Worm (Caenorhabditis elegans) whole organism, L1 larva: ENCODE results near the gene unc-24.

Experiments used
- C16A3.4 ChIP-seq: fragments of 150-350 bp; optimal IDR thresholded peaks from 2 replicates; lab custom pipeline; 2014; ENCODE audit warnings: missing biosample characterization, missing genetic modification characterization
- C34B4.2 ChIP-seq: sonication (generic microtip); optimal IDR thresholded peaks from 2 replicates; lab custom pipeline; 2017; ENCODE audit warnings: mild to moderate bottlenecking, missing genetic modification characterization, missing compliant biosample characterization
- aha-1 ChIP-seq: fragments of 150-350 bp; optimal IDR thresholded peaks from 2 replicates; lab custom pipeline; 2014; ENCODE audit warnings: missing biosample characterization, missing genetic modification characterization
- ceh-8 ChIP-seq: fragments of 200-800 bp; sonication (Bioruptor generic); optimal IDR thresholded peaks from 2 replicates; lab custom pipeline; 2018; ENCODE audit warnings: mild to moderate bottlenecking, missing genetic modification characterization, moderate library complexity, missing compliant biosample characterization
- ceh-82 ChIP-seq, 3 experiments: fragments of 150-350 bp in 1 of 3; sonication (generic microtip) in 2 of 3; optimal IDR thresholded peaks; 2 replicates each; lab custom pipeline; 2014 to 2017; ENCODE audit warnings: missing biosample characterization in 3 of 3, missing genetic modification characterization in 3 of 3
- ceh-88 ChIP-seq: fragments of 200-800 bp; sonication (Bioruptor generic); IDR thresholded peaks from 2 replicates; pipeline ENCODE4 v1.3.6; 2022; ENCODE audit warnings: missing genetic modification characterization, missing compliant biosample characterization
- ceh-90 ChIP-seq: sonication (generic microtip); optimal IDR thresholded peaks from 2 replicates; lab custom pipeline; 2016; ENCODE audit warnings: missing genetic modification characterization, missing compliant biosample characterization
- ces-1 ChIP-seq: fragments of 150-350 bp; optimal IDR thresholded peaks from 2 replicates; lab custom pipeline; 2014; ENCODE audit warnings: missing biosample characterization, missing genetic modification reagents, missing genetic modification characterization
- efl-1 ChIP-seq, 4 experiments: fragments of 150-350 bp; optimal IDR thresholded peaks in 3 of 4; peaks in 1 of 4; 1 replicate in 1 of 4; 2 replicates in 3 of 4; lab custom pipeline; 2014; ENCODE audit warnings: missing biosample characterization in 2 of 4, missing genetic modification characterization in 2 of 4, missing genetic modification reagents in 2 of 4
- elt-3 ChIP-seq, 6 experiments: fragments of 150-350 bp in 1 of 6; sonication (generic microtip); optimal IDR thresholded peaks; 2 replicates each; lab custom pipeline; 2017 to 2018; ENCODE audit warnings: missing biosample characterization in 6 of 6, missing genetic modification characterization in 6 of 6, inconsistent platforms in 1 of 6
- fkh-10 ChIP-seq: sonication (generic microtip); optimal IDR thresholded peaks from 2 replicates; lab custom pipeline; 2017; ENCODE audit warnings: missing biosample characterization, missing genetic modification reagents, missing genetic modification characterization
- fkh-4 ChIP-seq: sonication (generic microtip); optimal IDR thresholded peaks from 2 replicates; lab custom pipeline; 2016; ENCODE audit warnings: missing compliant biosample characterization, missing genetic modification characterization, borderline replicate concordance
- fkh-8 ChIP-seq: sonication (generic microtip); optimal IDR thresholded peaks from 2 replicates; lab custom pipeline; 2016; ENCODE audit warnings: mild to moderate bottlenecking, missing genetic modification characterization, missing compliant biosample characterization
- fos-1 ChIP-seq: fragments of 150-350 bp; optimal IDR thresholded peaks from 2 replicates; lab custom pipeline; 2014; ENCODE audit warnings: missing biosample characterization, missing genetic modification characterization
- grh-1 ChIP-seq: fragments of 200-800 bp; sonication (Bioruptor generic); IDR thresholded peaks from 2 replicates; pipeline ENCODE4 v1.3.6; 2022; ENCODE audit warnings: missing genetic modification reagents, missing genetic modification characterization, missing compliant biosample characterization
- hlh-17 ChIP-seq: fragments of 200-800 bp; sonication (Bioruptor generic); optimal IDR thresholded peaks from 2 replicates; lab custom pipeline; 2018; ENCODE audit warnings: missing genetic modification characterization, mild to moderate bottlenecking, missing compliant biosample characterization, moderate library complexity, borderline replicate concordance
- hlh-4 ChIP-seq: sonication (generic microtip); optimal IDR thresholded peaks from 2 replicates; lab custom pipeline; 2016; ENCODE audit warnings: mild to moderate bottlenecking, missing genetic modification characterization, missing compliant biosample characterization
- isw-1 ChIP-seq: fragments of 200-800 bp; sonication (Bioruptor generic); IDR thresholded peaks from 2 replicates; pipeline ENCODE4 v1.3.6; 2022; ENCODE audit warnings: missing genetic modification characterization, missing compliant biosample characterization
- jun-1 ChIP-seq: fragments of 150-350 bp; optimal IDR thresholded peaks from 2 replicates; lab custom pipeline; 2014; ENCODE audit warnings: missing biosample characterization, missing genetic modification reagents, missing genetic modification characterization
- lin-13 ChIP-seq: fragments of 150-350 bp; optimal IDR thresholded peaks from 2 replicates; lab custom pipeline; 2014; ENCODE audit warnings: missing biosample characterization, missing genetic modification reagents, missing genetic modification characterization
- lin-14 ChIP-seq: fragments of 200-800 bp; sonication (Bioruptor generic); optimal IDR thresholded peaks from 2 replicates; lab custom pipeline; 2018; ENCODE audit warnings: mild to moderate bottlenecking, missing genetic modification characterization, moderate library complexity, missing compliant biosample characterization
- lin-39 ChIP-seq: fragments of 150-350 bp; optimal IDR thresholded peaks from 2 replicates; lab custom pipeline; 2014; ENCODE audit warnings: missing biosample characterization, missing genetic modification reagents, missing genetic modification characterization
- lir-3 ChIP-seq: sonication (generic microtip); optimal IDR thresholded peaks from 2 replicates; lab custom pipeline; 2016; ENCODE audit warnings: mild to moderate bottlenecking, missing genetic modification characterization, moderate library complexity, missing compliant biosample characterization; ENCODE audit not compliant: poor library complexity
- mab-9 ChIP-seq: fragments of 200-800 bp; sonication (Bioruptor generic); IDR thresholded peaks from 2 replicates; pipeline ENCODE4 v1.3.6; 2022; ENCODE audit warnings: missing genetic modification reagents, missing genetic modification characterization, missing compliant biosample characterization
- mep-1 ChIP-seq: fragments of 150-350 bp; optimal IDR thresholded peaks from 2 replicates; lab custom pipeline; 2014; ENCODE audit warnings: missing biosample characterization, missing genetic modification characterization
- nhr-11 ChIP-seq: fragments of 150-350 bp; optimal IDR thresholded peaks from 2 replicates; lab custom pipeline; 2014; ENCODE audit warnings: missing biosample characterization, missing genetic modification characterization
- nhr-12 ChIP-seq: sonication (generic microtip); optimal IDR thresholded peaks from 2 replicates; lab custom pipeline; 2017; ENCODE audit warnings: missing biosample characterization, missing genetic modification characterization
- nhr-237 ChIP-seq: fragments of 150-350 bp; optimal IDR thresholded peaks from 2 replicates; lab custom pipeline; 2014; ENCODE audit warnings: missing biosample characterization, missing genetic modification characterization
- nhr-28 ChIP-seq: fragments of 150-350 bp; optimal IDR thresholded peaks from 2 replicates; lab custom pipeline; 2014; ENCODE audit warnings: missing biosample characterization, missing genetic modification characterization
- nhr-71 ChIP-seq: sonication (generic microtip); optimal IDR thresholded peaks from 2 replicates; lab custom pipeline; 2016; ENCODE audit warnings: mild to moderate bottlenecking, missing genetic modification characterization, moderate library complexity, missing compliant biosample characterization
- nhr-76 ChIP-seq: sonication (generic microtip); optimal IDR thresholded peaks from 2 replicates; lab custom pipeline; 2017; ENCODE audit warnings: missing biosample characterization, missing genetic modification characterization
- nhr-77 ChIP-seq: fragments of 150-350 bp; optimal IDR thresholded peaks from 2 replicates; lab custom pipeline; 2014; ENCODE audit warnings: missing biosample characterization, missing genetic modification characterization
- nhr-85 ChIP-seq: sonication (generic microtip); peaks from one replicate; lab custom pipeline; 2016; ENCODE audit warnings: missing genetic modification characterization, inconsistent platforms, missing compliant biosample characterization
- pag-3 ChIP-seq: sonication (generic microtip); optimal IDR thresholded peaks from 2 replicates; lab custom pipeline; 2017; ENCODE audit warnings: missing genetic modification characterization, mild to moderate bottlenecking, missing compliant biosample characterization, antibody characterized with exemption, borderline replicate concordance; ENCODE audit not compliant: insufficient read depth
- pax-3 ChIP-seq: fragments of 200-800 bp; sonication (Bioruptor generic); optimal IDR thresholded peaks from 2 replicates; lab custom pipeline; 2018; ENCODE audit warnings: mild to moderate bottlenecking, missing genetic modification characterization, moderate library complexity, missing compliant biosample characterization
- snu-23 ChIP-seq: sonication (generic microtip); optimal IDR thresholded peaks from 2 replicates; lab custom pipeline; 2016; ENCODE audit warnings: missing genetic modification characterization, missing compliant biosample characterization
- sox-4 ChIP-seq: sonication (generic microtip); optimal IDR thresholded peaks from 2 replicates; lab custom pipeline; 2016; ENCODE audit warnings: missing genetic modification characterization, missing compliant biosample characterization
- sptf-1 ChIP-seq: fragments of 150-350 bp; optimal IDR thresholded peaks from 2 replicates; lab custom pipeline; 2014; ENCODE audit warnings: missing biosample characterization, missing genetic modification characterization
- sup-37 ChIP-seq: fragments of 200-800 bp; sonication (Bioruptor generic); optimal IDR thresholded peaks from 2 replicates; lab custom pipeline; 2018; ENCODE audit warnings: mild to moderate bottlenecking, missing genetic modification characterization, missing compliant biosample characterization
- tlp-1 ChIP-seq: fragments of 150-350 bp; optimal IDR thresholded peaks from 2 replicates; lab custom pipeline; 2014; ENCODE audit warnings: missing biosample characterization, missing genetic modification characterization
- unc-30 ChIP-seq: sonication (generic microtip); optimal IDR thresholded peaks from 2 replicates; lab custom pipeline; 2017; ENCODE audit warnings: missing biosample characterization, missing genetic modification characterization
- unc-86 ChIP-seq: sonication (generic microtip); optimal IDR thresholded peaks from 2 replicates; lab custom pipeline; 2016; ENCODE audit warnings: missing genetic modification characterization, missing compliant biosample characterization
- unc-98 ChIP-seq: fragments of 200-800 bp; sonication (Bioruptor generic); IDR thresholded peaks from 2 replicates; pipeline ENCODE4 v1.3.6; 2022; ENCODE audit warnings: missing genetic modification characterization, missing compliant biosample characterization
- ztf-11 ChIP-seq, 2 experiments: sonication (generic microtip); optimal IDR thresholded peaks; 2 replicates each; lab custom pipeline; 2016 to 2017; ENCODE audit warnings: missing genetic modification characterization in 2 of 2, missing biosample characterization in 1 of 2, missing compliant biosample characterization in 1 of 2
- ztf-4 ChIP-seq: fragments of 150-350 bp; optimal IDR thresholded peaks from 2 replicates; lab custom pipeline; 2014; ENCODE audit warnings: missing biosample characterization, missing genetic modification characterization

unc-24 gene

DNA sequence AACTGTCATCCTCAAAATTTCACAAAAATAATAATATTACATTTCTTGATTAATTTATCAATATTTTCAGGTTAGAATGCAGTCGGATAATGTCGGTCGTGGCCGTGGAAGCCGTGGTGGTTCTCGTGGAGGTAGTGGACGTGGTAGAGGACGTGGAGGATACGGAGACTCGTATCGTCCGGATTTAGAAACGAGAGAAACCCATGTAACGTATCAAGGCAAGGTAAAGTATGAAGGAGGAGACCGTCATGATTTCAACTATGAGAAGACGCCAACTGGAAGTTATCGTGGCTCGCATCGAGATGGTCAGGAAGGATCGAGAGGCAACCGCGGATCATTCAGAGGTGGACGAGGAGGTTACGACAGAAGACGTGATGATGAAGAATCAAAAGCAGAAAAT is 22.2 kb upstream of the unc-24 start, which contains the start of gene frpr-10:
Gene frpr-10, plus strand, starts transcription at position 301 of the 400 bp plus-strand sequence.
- TF ChIP-seq nhr-28 (tag; lab: Kevin White, UChicago), result no peak
- TF ChIP-seq tlp-1 (tag; lab: Kevin White, UChicago), result no peak
- no peak for TF ChIP-seq fkh-8 (tag; lab: Kevin White, UChicago)
- no peak for TF ChIP-seq lin-14 (GFP tag; lab: Kevin White, UChicago)
- TF ChIP-seq hlh-4 (tag; lab: Kevin White, UChicago), result no peak
- no peak for TF ChIP-seq jun-1
- TF ChIP-seq lir-3, result no peak
- TF ChIP-seq ztf-11 (tag; optimal IDR thresholded peaks at IDR 0.05; lab: Kevin White, UChicago), result no peak
- TF ChIP-seq nhr-76 (tag; lab: Kevin White, UChicago), result no peak
- TF ChIP-seq lin-13 (GFP tag; lab: Kevin White, UChicago), result no peak
- TF ChIP-seq efl-1 (optimal IDR thresholded peaks at IDR 0.05; lab: Kevin White, UChicago), result no peak
- no peak for TF ChIP-seq efl-1 (GFP tag; optimal IDR thresholded peaks at IDR 0.05 in 1 of 2; lab: Kevin White, UChicago)
- no peak for TF ChIP-seq pax-3
- no peak for TF ChIP-seq aha-1 (tag; lab: Kevin White, UChicago)
- no peak for TF ChIP-seq unc-98 (GFP tag; lab: Robert Waterston, UW)
- TF ChIP-seq ceh-88 (GFP tag; lab: Robert Waterston, UW), result no peak
- no peak for TF ChIP-seq nhr-12 (tag; lab: Kevin White, UChicago)
- no peak for TF ChIP-seq sox-4

DNA sequence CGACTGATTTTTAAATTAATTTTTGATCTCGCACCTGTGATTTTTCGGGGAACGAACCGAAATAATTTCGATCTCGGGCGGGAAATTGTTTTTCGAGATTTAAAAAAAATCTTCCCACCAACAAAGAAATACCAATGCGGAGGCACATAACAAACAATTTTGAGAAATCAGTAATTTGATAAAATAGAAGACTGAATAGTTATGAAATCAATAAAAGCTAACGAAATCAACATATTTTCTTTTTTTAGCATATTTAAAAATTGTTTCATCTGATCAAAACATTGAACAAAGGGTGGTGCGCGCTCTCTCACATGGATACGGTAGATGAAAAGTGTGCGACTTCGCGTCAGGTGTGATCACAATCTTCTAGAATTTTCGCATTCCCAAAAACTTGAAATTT is 21.6 kb upstream of the unc-24 start:
- TF ChIP-seq unc-98 (GFP tag; lab: Robert Waterston, UW) (no peak), ces-1 (GFP tag; lab: Kevin White, UChicago) (no peak), elt-3 (tag; optimal IDR thresholded peaks at IDR 0.05; lab: Kevin White, UChicago) (no peak)

DNA sequence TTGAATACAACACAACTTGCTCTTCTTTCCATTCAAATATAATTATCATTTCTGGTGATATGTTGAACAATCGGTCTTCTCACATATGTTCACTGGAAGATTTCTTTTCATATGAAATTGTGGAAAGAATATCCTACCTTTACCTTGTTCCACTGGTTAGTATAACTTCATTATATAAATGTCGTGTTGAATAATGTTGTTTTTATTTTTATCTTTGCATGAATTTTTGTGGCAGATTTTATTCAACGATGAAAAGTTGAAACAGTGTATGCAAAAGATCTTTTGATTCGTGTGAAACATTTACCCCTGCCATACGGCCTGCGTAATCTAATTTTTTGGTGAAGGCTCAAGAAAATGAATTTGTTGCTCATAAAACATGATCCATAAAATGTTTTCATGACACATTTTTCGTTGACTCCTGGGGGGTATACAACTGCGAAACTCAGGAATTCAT is 17.8 kb upstream of the unc-24 start:
- TF ChIP-seq nhr-237, result no peak
- TF ChIP-seq lir-3, result no peak
- TF ChIP-seq isw-1 (GFP tag; lab: Robert Waterston, UW), result no peak
- no peak for TF ChIP-seq nhr-28 (tag; lab: Kevin White, UChicago)
- TF ChIP-seq hlh-4 (tag; lab: Kevin White, UChicago), result no peak
- TF ChIP-seq ceh-8, result no peak
- no peak for TF ChIP-seq C16A3.4 (tag; lab: Kevin White, UChicago)
- no peak for TF ChIP-seq nhr-77
- no peak for TF ChIP-seq mep-1
- TF ChIP-seq mab-9 (GFP tag; lab: Robert Waterston, UW), result no peak
- no peak for TF ChIP-seq grh-1 (GFP tag; lab: Robert Waterston, UW)
- TF ChIP-seq nhr-11 (tag; lab: Kevin White, UChicago), result no peak
- TF ChIP-seq nhr-85, result no peak
- no peak for TF ChIP-seq ceh-82 (tag; optimal IDR thresholded peaks at IDR 0.05; lab: Kevin White, UChicago)
- no peak for TF ChIP-seq nhr-76 (tag; lab: Kevin White, UChicago)
- TF ChIP-seq snu-23 (GFP tag; lab: Kevin White, UChicago), result no peak
- no peak for TF ChIP-seq unc-98 (GFP tag; lab: Robert Waterston, UW)
- no peak for TF ChIP-seq sptf-1 (tag; lab: Kevin White, UChicago)
- TF ChIP-seq hlh-17 (GFP tag; lab: Kevin White, UChicago), result no peak

DNA sequence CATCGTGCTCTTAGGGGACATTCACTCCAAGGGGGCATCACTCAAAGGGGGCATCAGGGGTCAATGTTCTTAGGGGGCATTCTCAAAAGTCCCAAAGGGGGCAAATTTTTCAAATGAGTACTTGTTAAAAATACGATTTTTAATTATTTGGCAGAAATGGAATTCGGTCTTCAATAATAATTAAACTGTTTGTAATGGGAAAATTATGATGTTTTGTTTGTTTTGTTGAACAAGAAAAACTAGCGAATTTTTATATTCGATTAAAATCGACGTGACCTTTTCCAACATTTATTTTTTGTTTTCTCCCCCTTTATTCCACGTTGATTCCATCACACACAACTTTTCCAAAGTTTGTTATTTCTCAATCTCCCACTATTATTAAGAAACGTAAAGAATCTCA is 12.7 kb upstream of the unc-24 start, which contains the start of gene F57H12.5:
Gene F57H12.5, plus strand, starts transcription at position 301 of the 400 bp plus-strand sequence.
- TF ChIP-seq pag-3 (tag; lab: Kevin White, UChicago) (no peak), nhr-71 (tag; lab: Kevin White, UChicago) (no peak), nhr-12 (tag; lab: Kevin White, UChicago) (no peak), C34B4.2 (tag; lab: Kevin White, UChicago) (no peak), fos-1 (no peak), ceh-90 (tag; lab: Kevin White, UChicago) (no peak), fkh-4 (tag; lab: Kevin White, UChicago) (no peak), unc-30 (tag; lab: Kevin White, UChicago) (no peak), sup-37 (GFP tag; lab: Kevin White, UChicago) (no peak), unc-86 (tag; lab: Kevin White, UChicago) (no peak), efl-1 (optimal IDR thresholded peaks at IDR 0.05; lab: Kevin White, UChicago) (no peak), efl-1 (GFP tag; optimal IDR thresholded peaks at IDR 0.05 in 1 of 2; lab: Kevin White, UChicago) (no peak), nhr-76 (tag; lab: Kevin White, UChicago) (no peak), lin-39 (tag; lab: Kevin White, UChicago) (no peak), ztf-4 (tag; lab: Kevin White, UChicago) (no peak), fkh-10 (GFP tag; lab: Kevin White, UChicago) (no peak)
- TF ChIP-seq, all 84 proteins: peak for 0
